Fruit fly (Drosophila melanogaster) whole organism, prepupa: ENCODE measurements around the gene CG31459.

Experiments
- Blimp-1 ChIP-seq: fragments of 200-800 bp; sonication (Bioruptor generic); optimal IDR thresholded peaks from 3 replicates; lab custom pipeline; 2017; ENCODE audit warnings: missing biosample characterization, missing genetic modification characterization, mild to moderate bottlenecking, moderate library complexity, missing genetic modification reagents
- CG10669 ChIP-seq: fragments of 200-800 bp; sonication (Bioruptor generic); optimal IDR thresholded peaks from 3 replicates; lab custom pipeline; 2018; ENCODE audit warnings: missing biosample characterization, mild to moderate bottlenecking, missing genetic modification characterization, moderate library complexity
- CG11294 ChIP-seq: fragments of 200-800 bp; sonication (Bioruptor generic); IDR thresholded peaks from 2 replicates; pipeline ENCODE4 v1.3.6; 2022; ENCODE audit warnings: missing biosample characterization, missing genetic modification characterization
- CG15336 ChIP-seq: fragments of 200-800 bp; sonication (Bioruptor generic); IDR thresholded peaks from 2 replicates; pipeline ENCODE4 v1.3.6; 2022; ENCODE audit warnings: missing biosample characterization, missing genetic modification characterization
- CG1621 ChIP-seq: fragments of 200-800 bp; sonication (Bioruptor generic); optimal IDR thresholded peaks from 3 replicates; lab custom pipeline; 2018; ENCODE audit warnings: missing biosample characterization, mild to moderate bottlenecking, missing genetic modification characterization
- CG3032 ChIP-seq: fragments of 200-800 bp; optimal IDR thresholded peaks from 2 replicates; lab custom pipeline; 2019; ENCODE audit warnings: missing biosample characterization, mild to moderate bottlenecking, missing genetic modification characterization, moderate library complexity
- CG32006 ChIP-seq: fragments of 200-800 bp; sonication (Bioruptor generic); optimal IDR thresholded peaks from 3 replicates; lab custom pipeline; 2017; ENCODE audit warnings: missing biosample characterization, mild to moderate bottlenecking, missing genetic modification characterization
- CG34406 ChIP-seq: fragments of 200-800 bp; sonication (Bioruptor generic); optimal IDR thresholded peaks from 3 replicates; lab custom pipeline; 2016; ENCODE audit warnings: missing biosample characterization, missing genetic modification characterization
- CG3919 ChIP-seq: fragments of 200-800 bp; sonication (Bioruptor generic); optimal IDR thresholded peaks from 3 replicates; lab custom pipeline; 2016; ENCODE audit warnings: missing biosample characterization, missing genetic modification characterization
- CG4318 ChIP-seq: fragments of 200-800 bp; sonication (Bioruptor generic); optimal IDR thresholded peaks from 3 replicates; lab custom pipeline; 2017; ENCODE audit warnings: missing biosample characterization, mild to moderate bottlenecking, missing genetic modification characterization
- CG6163 ChIP-seq: fragments of 200-800 bp; sonication (Bioruptor generic); IDR thresholded peaks from 3 replicates; pipeline ENCODE4 v1.3.6; 2022; ENCODE audit warnings: missing biosample characterization, missing genetic modification characterization
- CG6276 ChIP-seq: fragments of 200-800 bp; sonication (Bioruptor generic); optimal IDR thresholded peaks from 2 replicates; lab custom pipeline; 2017; ENCODE audit warnings: missing biosample characterization, mild to moderate bottlenecking, missing genetic modification characterization
- CG6808 ChIP-seq: fragments of 200-800 bp; sonication (Bioruptor generic); optimal IDR thresholded peaks from 3 replicates; lab custom pipeline; 2017; ENCODE audit warnings: missing biosample characterization, missing genetic modification characterization, mild to moderate bottlenecking, moderate library complexity, missing genetic modification reagents
- CG6854 ChIP-seq: fragments of 200-800 bp; sonication (Bioruptor generic); optimal IDR thresholded peaks from 2 replicates; lab custom pipeline; 2017; ENCODE audit warnings: missing biosample characterization, mild to moderate bottlenecking, missing genetic modification characterization
- CG7368 ChIP-seq: fragments of 200-800 bp; sonication (Bioruptor generic); optimal IDR thresholded peaks from 3 replicates; lab custom pipeline; 2016; ENCODE audit warnings: missing biosample characterization, missing genetic modification characterization
- CG8319 ChIP-seq: fragments of 200-800 bp; sonication (Bioruptor generic); optimal IDR thresholded peaks from 3 replicates; lab custom pipeline; 2016; ENCODE audit warnings: missing biosample characterization, missing genetic modification characterization
- Eip75B ChIP-seq: fragments of 200-800 bp; sonication (Bioruptor generic); optimal IDR thresholded peaks from 3 replicates; lab custom pipeline; 2016; ENCODE audit warnings: missing biosample characterization, missing genetic modification characterization
- Eip78C ChIP-seq: fragments of 200-800 bp; sonication (Bioruptor generic); peaks from one replicate; lab custom pipeline; 2016; ENCODE audit warnings: missing biosample characterization, missing genetic modification characterization
- Eip93F ChIP-seq: fragments of 200-800 bp; sonication (Bioruptor generic); optimal IDR thresholded peaks from 2 replicates; lab custom pipeline; 2016; ENCODE audit warnings: missing biosample characterization, mild to moderate bottlenecking, missing genetic modification characterization
- Ets21C ChIP-seq: fragments of 200-800 bp; sonication (Bioruptor generic); optimal IDR thresholded peaks from 3 replicates; lab custom pipeline; 2016; ENCODE audit warnings: missing biosample characterization, missing genetic modification characterization
- Ets96B ChIP-seq: fragments of 200-800 bp; optimal IDR thresholded peaks from 2 replicates; lab custom pipeline; 2019; ENCODE audit warnings: missing biosample characterization, mild to moderate bottlenecking, missing genetic modification characterization, moderate library complexity
- Gug ChIP-seq: fragments of 200-800 bp; sonication (Bioruptor generic); IDR thresholded peaks from 2 replicates; pipeline ENCODE4 v1.3.6; 2022; ENCODE audit warnings: missing biosample characterization, missing genetic modification characterization
- Hr38 ChIP-seq: sonication (Bioruptor generic); optimal IDR thresholded peaks from 2 replicates; lab custom pipeline; 2016; ENCODE audit warnings: missing biosample characterization, missing genetic modification characterization
- Hr39 ChIP-seq: fragments of 200-800 bp; sonication (Bioruptor generic); optimal IDR thresholded peaks from 2 replicates; lab custom pipeline; 2016; ENCODE audit warnings: missing biosample characterization, missing genetic modification characterization
- Hr4 ChIP-seq: fragments of 200-800 bp; sonication (Bioruptor generic); optimal IDR thresholded peaks from 3 replicates; lab custom pipeline; 2016; ENCODE audit warnings: missing biosample characterization, missing genetic modification characterization
- Lpt ChIP-seq: fragments of 200-800 bp; sonication (Bioruptor generic); optimal IDR thresholded peaks from 3 replicates; lab custom pipeline; 2016; ENCODE audit warnings: missing biosample characterization, missing genetic modification characterization
- Met ChIP-seq: fragments of 200-800 bp; sonication (Bioruptor generic); optimal IDR thresholded peaks from 3 replicates; lab custom pipeline; 2016; ENCODE audit warnings: missing biosample characterization, missing genetic modification characterization
- OdsH ChIP-seq: fragments of 200-800 bp; sonication (Bioruptor generic); optimal IDR thresholded peaks from 3 replicates; lab custom pipeline; 2016; ENCODE audit warnings: missing biosample characterization, missing genetic modification characterization
- Smox ChIP-seq: fragments of 200-800 bp; sonication (Bioruptor generic); optimal IDR thresholded peaks from 3 replicates; lab custom pipeline; 2016; ENCODE audit warnings: missing biosample characterization, missing genetic modification characterization
- Sox102F ChIP-seq: fragments of 200-800 bp; sonication (Bioruptor generic); optimal IDR thresholded peaks from 2 replicates; lab custom pipeline; 2016; ENCODE audit warnings: missing biosample characterization, mild to moderate bottlenecking, missing genetic modification characterization
- Sox14 ChIP-seq: fragments of 200-800 bp; sonication (Bioruptor generic); optimal IDR thresholded peaks from 3 replicates; lab custom pipeline; 2016; ENCODE audit warnings: missing biosample characterization, missing genetic modification characterization
- achi ChIP-seq: fragments of 200-800 bp; sonication (Bioruptor generic); optimal IDR thresholded peaks from 3 replicates; lab custom pipeline; 2016; ENCODE audit warnings: missing biosample characterization, missing genetic modification characterization
- acj6 ChIP-seq: fragments of 200-800 bp; sonication (Bioruptor generic); optimal IDR thresholded peaks from 3 replicates; lab custom pipeline; 2016; ENCODE audit warnings: missing biosample characterization, missing genetic modification characterization
- cyc ChIP-seq: fragments of 200-800 bp; sonication (Bioruptor generic); optimal IDR thresholded peaks from 3 replicates; lab custom pipeline; 2016; ENCODE audit warnings: missing biosample characterization, missing genetic modification characterization
- dsx ChIP-seq: fragments of 200-800 bp; optimal IDR thresholded peaks from 3 replicates; lab custom pipeline; 2019; ENCODE audit warnings: missing biosample characterization, mild to moderate bottlenecking, missing genetic modification characterization, moderate library complexity; ENCODE audit not compliant: poor library complexity, severe bottlenecking
- eg ChIP-seq: fragments of 200-800 bp; sonication (Bioruptor generic); IDR thresholded peaks from 3 replicates; pipeline ENCODE4 v1.3.6; 2022; ENCODE audit warnings: missing biosample characterization, missing genetic modification characterization
- fd59A ChIP-seq: fragments of 200-800 bp; sonication (Bioruptor generic); optimal IDR thresholded peaks from 2 replicates; lab custom pipeline; 2017; ENCODE audit warnings: missing biosample characterization, mild to moderate bottlenecking, missing genetic modification characterization, missing genetic modification reagents
- fd85E ChIP-seq: fragments of 200-800 bp; sonication (Bioruptor generic); optimal IDR thresholded peaks from 3 replicates; lab custom pipeline; 2016; ENCODE audit warnings: missing biosample characterization, missing genetic modification characterization
- lz ChIP-seq: fragments of 200-800 bp; sonication (Bioruptor generic); optimal IDR thresholded peaks from 3 replicates; lab custom pipeline; 2016; ENCODE audit warnings: missing biosample characterization, missing genetic modification characterization
- pdm3 ChIP-seq: fragments of 200-800 bp; sonication (Bioruptor generic); optimal IDR thresholded peaks from 3 replicates; lab custom pipeline; 2016; ENCODE audit warnings: missing biosample characterization, missing genetic modification characterization
- salr ChIP-seq, 2 experiments: fragments of 200-800 bp; sonication (Bioruptor generic); optimal IDR thresholded peaks; 3 replicates each; lab custom pipeline; 2016 to 2018; ENCODE audit warnings: missing biosample characterization in 2 of 2, missing genetic modification characterization in 2 of 2, mild to moderate bottlenecking in 1 of 2
- spab ChIP-seq: fragments of 200-800 bp; sonication (Bioruptor generic); optimal IDR thresholded peaks from 2 replicates; lab custom pipeline; 2017; ENCODE audit warnings: missing biosample characterization, mild to moderate bottlenecking, missing genetic modification characterization, missing genetic modification reagents
- svp ChIP-seq: fragments of 200-800 bp; sonication (Bioruptor generic); peaks from one replicate; lab custom pipeline; 2016; ENCODE audit warnings: missing biosample characterization, missing genetic modification characterization
- topi ChIP-seq: fragments of 200-800 bp; sonication (Bioruptor generic); optimal IDR thresholded peaks from 3 replicates; lab custom pipeline; 2016; ENCODE audit warnings: missing biosample characterization, missing genetic modification characterization
- vri ChIP-seq: fragments of 200-800 bp; sonication (Bioruptor generic); optimal IDR thresholded peaks from 3 replicates; lab custom pipeline; 2016; ENCODE audit warnings: missing biosample characterization, mild to moderate bottlenecking, missing genetic modification characterization

Gene CG31459

dm6 chr3R:19808430-19808756 lies 32.3 kb upstream of the CG31459 start:
- TF ChIP-seq eg (GFP tag; lab: Robert Waterston, UW) (no peak; the same call in 2 of the 3 replicates), CG11294 (no peak), Eip75B (GFP tag; lab: Kevin White, UChicago) (no peak), CG32006 (peak; percentile 42), OdsH (no peak), CG6276 (peak; percentile 11), Eip93F (GFP tag; lab: Kevin White, UChicago) (no peak), CG1621 (no peak), topi (GFP tag; lab: Kevin White, UChicago) (no peak), CG3032 (tag; lab: Kevin White, UChicago) (no peak), CG7368 (GFP tag; lab: Kevin White, UChicago) (no peak), Met (GFP tag; lab: Kevin White, UChicago) (no peak), Ets96B (tag; lab: Kevin White, UChicago) (no peak), fd59A (GFP tag; lab: Kevin White, UChicago) (no peak), svp (GFP tag; lab: Kevin White, UChicago) (peak; percentile 45), vri (peak; percentile 3), CG34406 (GFP tag; lab: Kevin White, UChicago) (no peak), CG8319 (no peak), Ets21C (GFP tag; lab: Kevin White, UChicago) (no peak), CG4318 (GFP tag; lab: Kevin White, UChicago) (no peak), pdm3 (GFP tag; lab: Kevin White, UChicago) (no peak), acj6 (GFP tag; lab: Kevin White, UChicago) (no peak), cyc (GFP tag; lab: Kevin White, UChicago) (no peak), CG6808 (GFP tag; lab: Kevin White, UChicago) (no peak), lz (GFP tag; lab: Kevin White, UChicago) (no peak), CG6854 (no peak), spab (GFP tag; lab: Kevin White, UChicago) (no peak), achi (no peak), salr (GFP tag; optimal IDR thresholded peaks at IDR 0.05; lab: Kevin White, UChicago) (no peak), Gug (GFP tag; lab: Robert Waterston, UW) (0 out of 2 replicates have a peak, but pooled peaks have one; percentile 1), CG10669 (GFP tag; lab: Kevin White, UChicago) (no peak), Smox (GFP tag; lab: Kevin White, UChicago) (no peak)
- TF ChIP-seq, all 60 proteins: peak for 5

DNA sequence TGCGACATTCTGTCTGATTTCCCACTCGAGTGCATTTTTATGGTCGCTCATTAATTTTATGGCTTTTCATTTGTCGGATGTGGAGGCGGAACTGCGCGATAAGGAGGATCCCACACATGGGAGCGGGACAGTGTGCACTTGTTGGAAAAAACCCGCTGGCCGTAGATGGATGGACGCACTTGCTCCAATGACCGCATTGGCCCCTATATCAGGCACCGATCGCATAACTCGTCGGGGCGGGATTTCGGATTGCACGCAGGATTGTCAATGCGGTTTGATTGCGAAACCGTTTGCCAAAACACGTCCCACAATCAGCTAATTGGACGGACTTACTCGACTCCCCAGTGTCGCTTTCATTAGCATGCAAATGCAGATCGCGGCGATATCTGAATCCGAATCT lies 29.1 kb upstream of the CG31459 start:
- TF ChIP-seq CG15336 (GFP tag; lab: Robert Waterston, UW), result no peak
- TF ChIP-seq svp (GFP tag; lab: Kevin White, UChicago), result peak; percentile 93
- TF ChIP-seq Blimp-1, result no peak
- no peak for TF ChIP-seq salr (GFP tag; optimal IDR thresholded peaks at IDR 0.05; lab: Kevin White, UChicago)
- TF ChIP-seq Lpt, result no peak

- TF ChIP-seq CG32006 (peak; percentile 18), CG6276 (no peak), fd85E (GFP tag; lab: Kevin White, UChicago) (no peak), cyc (GFP tag; lab: Kevin White, UChicago) (no peak), OdsH (peak; percentile 5), CG15336 (GFP tag; lab: Robert Waterston, UW) (0 out of 2 replicates have a peak, but pooled peaks have one; percentile 28), CG10669 (GFP tag; lab: Kevin White, UChicago) (peak; percentile 38), CG3919 (peak; percentile 19), Hr39 (GFP tag; lab: Kevin White, UChicago) (no peak), Sox14 (peak; percentile 3), fd59A (GFP tag; lab: Kevin White, UChicago) (peak; percentile 13), Gug (GFP tag; lab: Robert Waterston, UW) (no peak), CG3032 (tag; lab: Kevin White, UChicago) (peak; percentile 4), CG6163 (0 out of 3 replicates have a peak, but pooled peaks have one; percentile 26), CG1621 (no peak), acj6 (GFP tag; lab: Kevin White, UChicago) (peak; percentile 17), salr (GFP tag; optimal IDR thresholded peaks at IDR 0.05; lab: Kevin White, UChicago) (peak in 1 of 2 experiments; percentile 4), CG6854 (no peak), Hr4 (GFP tag; lab: Kevin White, UChicago) (peak; percentile 22), dsx (peak; percentile 70), Eip93F (GFP tag; lab: Kevin White, UChicago) (no peak), Eip78C (GFP tag; lab: Kevin White, UChicago) (peak; percentile 80), Hr38 (no peak), pdm3 (GFP tag; lab: Kevin White, UChicago) (peak; percentile 20), Sox102F (no peak), Ets96B (tag; lab: Kevin White, UChicago) (peak; percentile 29)
Measured at dm6 chr3R:19812472-19812871, 28.2 kb upstream of the CG31459 start.
